Fruit fly (Drosophila melanogaster) whole organism, pupa: ENCODE results near the gene NimB5.

Source experiments
- CG10348 ChIP-seq: fragments of 200-800 bp; sonication (Bioruptor generic); IDR thresholded peaks from 2 replicates; pipeline ENCODE4 v1.3.6; 2022; ENCODE audit warnings: missing biosample characterization, missing genetic modification characterization
- CG12605 ChIP-seq: fragments of 200-800 bp; sonication (Bioruptor generic); IDR thresholded peaks from 2 replicates; pipeline ENCODE4 v1.3.6; 2022; ENCODE audit warnings: missing biosample characterization, missing genetic modification characterization
- CG13204 ChIP-seq: fragments of 200-800 bp; sonication (Bioruptor generic); optimal IDR thresholded peaks from 2 replicates; lab custom pipeline; 2018; ENCODE audit warnings: missing biosample characterization, mild to moderate bottlenecking, missing genetic modification characterization, moderate library complexity
- CG14655 ChIP-seq: fragments of 200-800 bp; sonication (Bioruptor generic); optimal IDR thresholded peaks from 3 replicates; lab custom pipeline; 2017; ENCODE audit warnings: mild to moderate bottlenecking, missing biosample characterization, missing genetic modification reagents, missing genetic modification characterization
- CG15710 ChIP-seq: fragments of 200-800 bp; sonication (Bioruptor generic); optimal IDR thresholded peaks from 2 replicates; lab custom pipeline; 2018; ENCODE audit warnings: missing biosample characterization, mild to moderate bottlenecking, missing genetic modification characterization, moderate library complexity
- CG17806 ChIP-seq: fragments of 200-800 bp; sonication (Bioruptor generic); optimal IDR thresholded peaks from 2 replicates; lab custom pipeline; 2018; ENCODE audit warnings: missing biosample characterization, mild to moderate bottlenecking, missing genetic modification characterization, moderate library complexity
- CG32121 ChIP-seq: fragments of 200-800 bp; sonication (Bioruptor generic); IDR thresholded peaks from 2 replicates; pipeline ENCODE4 v1.3.6; 2022; ENCODE audit warnings: missing biosample characterization, missing genetic modification characterization
- CG34367 ChIP-seq: fragments of 200-800 bp; sonication (Bioruptor generic); optimal IDR thresholded peaks from 2 replicates; lab custom pipeline; 2018; ENCODE audit warnings: missing biosample characterization, mild to moderate bottlenecking, missing genetic modification characterization
- CG4496 ChIP-seq: fragments of 200-800 bp; sonication (Bioruptor generic); IDR thresholded peaks from 3 replicates; pipeline ENCODE4 v1.3.6; 2022; ENCODE audit warnings: missing biosample characterization, missing genetic modification characterization
- CG8159 ChIP-seq: fragments of 200-800 bp; sonication (Bioruptor generic); optimal IDR thresholded peaks from 3 replicates; lab custom pipeline; 2018; ENCODE audit warnings: missing biosample characterization, mild to moderate bottlenecking, missing genetic modification characterization, moderate library complexity
- CG8301 ChIP-seq: fragments of 200-800 bp; sonication (Bioruptor generic); optimal IDR thresholded peaks from 2 replicates; lab custom pipeline; 2018; ENCODE audit warnings: missing biosample characterization, mild to moderate bottlenecking, missing genetic modification characterization
- CG9948 ChIP-seq: fragments of 200-800 bp; sonication (Bioruptor generic); optimal IDR thresholded peaks from 2 replicates; lab custom pipeline; 2018; ENCODE audit warnings: missing biosample characterization, mild to moderate bottlenecking, missing genetic modification characterization, moderate library complexity
- D1 ChIP-seq: fragments of 200-800 bp; sonication (Bioruptor generic); optimal IDR thresholded peaks from 2 replicates; lab custom pipeline; 2018; ENCODE audit warnings: missing biosample characterization, mild to moderate bottlenecking, missing genetic modification characterization, moderate library complexity
- EcR ChIP-seq: fragments of 200-800 bp; sonication (Bioruptor generic); optimal IDR thresholded peaks from 3 replicates; lab custom pipeline; 2019; ENCODE audit warnings: missing biosample characterization, missing genetic modification characterization, mild to moderate bottlenecking, moderate library complexity, missing genetic modification reagents
- Ets98B ChIP-seq: fragments of 200-800 bp; sonication (Bioruptor generic); IDR thresholded peaks from 2 replicates; pipeline ENCODE4 v1.3.6; 2022; ENCODE audit warnings: missing biosample characterization, missing genetic modification characterization
- Pif1A ChIP-seq: fragments of 200-800 bp; sonication (Bioruptor generic); optimal IDR thresholded peaks from 3 replicates; lab custom pipeline; 2016; ENCODE audit warnings: missing biosample characterization, missing genetic modification characterization
- Pif1B ChIP-seq: fragments of 200-800 bp; sonication (Bioruptor generic); optimal IDR thresholded peaks from 3 replicates; lab custom pipeline; 2016; ENCODE audit warnings: missing biosample characterization, missing genetic modification characterization
- Snoo ChIP-seq: fragments of 200-800 bp; sonication (Bioruptor generic); optimal IDR thresholded peaks from 3 replicates; lab custom pipeline; 2017; ENCODE audit warnings: missing biosample characterization, mild to moderate bottlenecking, missing genetic modification characterization, inconsistent platforms
- fd96Ca ChIP-seq: fragments of 200-800 bp; sonication (Bioruptor generic); IDR thresholded peaks from 3 replicates; pipeline ENCODE4 v1.3.6; 2022; ENCODE audit warnings: missing biosample characterization, missing genetic modification characterization
- gl ChIP-seq: fragments of 200-800 bp; sonication (Bioruptor generic); optimal IDR thresholded peaks from 2 replicates; lab custom pipeline; 2018; ENCODE audit warnings: missing biosample characterization, mild to moderate bottlenecking, missing genetic modification characterization
- rn ChIP-seq: fragments of 200-800 bp; sonication (Bioruptor generic); IDR thresholded peaks from 2 replicates; pipeline ENCODE4 v1.3.6; 2022; ENCODE audit warnings: missing biosample characterization, missing genetic modification characterization

Gene NimB5

dm6 chr2L:13998952-13999351 is 29.0 kb downstream of the NimB5 start:
- TF ChIP-seq CG15710 (tag; lab: Kevin White, UChicago) (no peak), Ets98B (GFP tag; lab: Robert Waterston, UW) (peak; percentile 62), CG17806 (no peak), CG4496 (peak; percentile 72), fd96Ca (0 out of 3 replicates have a peak, but pooled peaks have one; percentile 32)

- TF ChIP-seq CG13204 (no peak), CG4496 (0 out of 3 replicates have a peak, but pooled peaks have one; percentile 25), D1 (tag; lab: Kevin White, UChicago) (no peak)
Measured at dm6 chr2L:14001078-14001477, 31.1 kb downstream of the NimB5 start, which contains the start of gene rk. TSS of gene rk (minus strand) at chr2L:14001248.

dm6 chr2L:14001887-14002286 is 31.9 kb downstream of the NimB5 start:
- TF ChIP-seq CG12605 (GFP tag; lab: Robert Waterston, UW) (peak; percentile 61; the same call in 1 of the 2 replicates), CG8301 (tag; lab: Kevin White, UChicago) (no peak)

- TF ChIP-seq CG32121 (GFP tag; lab: Robert Waterston, UW) (no peak), fd96Ca (no peak), gl (tag; lab: Kevin White, UChicago) (no peak), Snoo (no peak), EcR (GFP tag; lab: Kevin White, UChicago) (no peak), CG34367 (no peak), CG4496 (no peak), CG13204 (no peak), Pif1A (GFP tag; lab: Kevin White, UChicago) (no peak), CG17806 (no peak), CG8159 (tag; lab: Kevin White, UChicago) (no peak), CG10348 (GFP tag; lab: Robert Waterston, UW) (no peak), rn (no peak), Pif1B (GFP tag; lab: Kevin White, UChicago) (no peak), Ets98B (GFP tag; lab: Robert Waterston, UW) (no peak), CG9948 (tag; lab: Kevin White, UChicago) (no peak), CG8301 (tag; lab: Kevin White, UChicago) (no peak)
Measured at dm6 chr2L:14007801-14008200, 37.8 kb downstream of the NimB5 start, which contains the start of gene CG42692. TSS of gene CG42692 (plus strand) at chr2L:14008101.

- TF ChIP-seq EcR (GFP tag; lab: Kevin White, UChicago) = no peak
- no peak for TF ChIP-seq Ets98B (GFP tag; lab: Robert Waterston, UW)
- no peak for TF ChIP-seq CG34367
- no peak for TF ChIP-seq CG8159 (tag; lab: Kevin White, UChicago)
Measured at dm6 chr2L:14010410-14010809, 40.4 kb downstream of the NimB5 start.

- TF ChIP-seq rn (no peak), CG12605 (GFP tag; lab: Robert Waterston, UW) (0 out of 2 replicates have a peak, but pooled peaks have one; percentile 27), CG17806 (no peak), Pif1A (GFP tag; lab: Kevin White, UChicago) (peak; percentile 9), CG8159 (tag; lab: Kevin White, UChicago) (peak; percentile 7), CG14655 (GFP tag; lab: Kevin White, UChicago) (peak; percentile 15), CG9948 (tag; lab: Kevin White, UChicago) (no peak), CG8301 (tag; lab: Kevin White, UChicago) (no peak), Snoo (peak; percentile 12), Ets98B (GFP tag; lab: Robert Waterston, UW) (peak; percentile 51; the same call in 1 of the 2 replicates)
Measured at dm6 chr2L:14011591-14012303, 41.8 kb downstream of the NimB5 start.

- TF ChIP-seq CG13204 (no peak), fd96Ca (no peak), Snoo (no peak), CG32121 (GFP tag; lab: Robert Waterston, UW) (no peak), CG4496 (no peak), EcR (GFP tag; lab: Kevin White, UChicago) (no peak), Pif1A (GFP tag; lab: Kevin White, UChicago) (no peak), CG8159 (tag; lab: Kevin White, UChicago) (no peak), CG34367 (no peak), CG10348 (GFP tag; lab: Robert Waterston, UW) (no peak), CG17806 (no peak), CG15710 (tag; lab: Kevin White, UChicago) (no peak)
Measured at dm6 chr2L:14012304-14013054, 42.5 kb downstream of the NimB5 start, which contains the start of gene bgm. TSS of gene bgm (plus strand) at chr2L:14013004.
